Fruit fly (Drosophila melanogaster) whole organism, embryonic: ENCODE measurements around the gene CG43121.

ENCODE experiments used
- Atf-2 ChIP-seq: fragments of 200-800 bp; sonication (Bioruptor generic); optimal IDR thresholded peaks from 2 replicates; lab custom pipeline; 2016; ENCODE audit warnings: missing biosample characterization, missing genetic modification characterization
- Awh ChIP-seq: fragments of 200-800 bp; sonication (Bioruptor generic); IDR thresholded peaks from 2 replicates; pipeline ENCODE4, ENCODE4 v1.3.6; 2022; ENCODE audit warnings: missing biosample characterization, missing genetic modification characterization
- Bdp1 ChIP-seq: fragments of 200-800 bp; sonication (Bioruptor generic); optimal IDR thresholded peaks from 3 replicates; lab custom pipeline; 2016; ENCODE audit warnings: missing biosample characterization, missing genetic modification characterization
- CG10274 ChIP-seq: fragments of 200-800 bp; sonication (Bioruptor generic); optimal IDR thresholded peaks from 3 replicates; lab custom pipeline; 2017; ENCODE audit warnings: missing biosample characterization, mild to moderate bottlenecking, missing genetic modification characterization
- CG10543 ChIP-seq: fragments of 200-800 bp; sonication (Bioruptor generic); optimal IDR thresholded peaks from 3 replicates; lab custom pipeline; 2017; ENCODE audit warnings: missing biosample characterization, mild to moderate bottlenecking, missing genetic modification characterization, moderate library complexity
- CG10654 ChIP-seq: fragments of 200-800 bp; sonication (Bioruptor generic); optimal IDR thresholded peaks from 2 replicates; lab custom pipeline; 2016; ENCODE audit warnings: missing biosample characterization, missing genetic modification characterization
- CG11504 ChIP-seq: fragments of 200-800 bp; sonication (Bioruptor generic); optimal IDR thresholded peaks from 3 replicates; lab custom pipeline; 2019; ENCODE audit warnings: missing biosample characterization, mild to moderate bottlenecking, missing genetic modification characterization, moderate library complexity
- CG12236 ChIP-seq: fragments of 200-800 bp; sonication (Bioruptor generic); optimal IDR thresholded peaks from 2 replicates; lab custom pipeline; 2016; ENCODE audit warnings: missing biosample characterization, missing genetic modification characterization
- CG12942 ChIP-seq: fragments of 200-800 bp; sonication (Bioruptor generic); optimal IDR thresholded peaks from 3 replicates; lab custom pipeline; 2016; ENCODE audit warnings: missing biosample characterization, missing genetic modification characterization
- CG15269 ChIP-seq: fragments of 200-800 bp; sonication (Bioruptor generic); optimal IDR thresholded peaks from 2 replicates; lab custom pipeline; 2018; ENCODE audit warnings: missing biosample characterization, mild to moderate bottlenecking, missing genetic modification characterization, moderate library complexity
- CG15601 ChIP-seq: fragments of 200-800 bp; sonication (Bioruptor generic); optimal IDR thresholded peaks from 3 replicates; lab custom pipeline; 2019; ENCODE audit warnings: missing biosample characterization, mild to moderate bottlenecking, missing genetic modification characterization, moderate library complexity
- CG17361 ChIP-seq: fragments of 200-800 bp; sonication (Bioruptor generic); IDR thresholded peaks from 3 replicates; pipeline ENCODE4 v1.3.6; 2022; ENCODE audit warnings: missing biosample characterization, missing genetic modification characterization
- CG18619 ChIP-seq: fragments of 200-800 bp; sonication (Bioruptor generic); optimal IDR thresholded peaks from 3 replicates; lab custom pipeline; 2017; ENCODE audit warnings: missing biosample characterization, mild to moderate bottlenecking, missing genetic modification characterization
- CG2129 ChIP-seq: fragments of 200-800 bp; sonication (Bioruptor generic); IDR thresholded peaks from 2 replicates; pipeline ENCODE4 v1.3.6; 2022; ENCODE audit warnings: missing biosample characterization, missing genetic modification characterization; ENCODE audit not compliant: partially characterized antibody
- CG2712 ChIP-seq: fragments of 200-800 bp; optimal IDR thresholded peaks from 3 replicates; lab custom pipeline; 2019; ENCODE audit warnings: missing biosample characterization, mild to moderate bottlenecking, missing genetic modification characterization, moderate library complexity
- CG32532 ChIP-seq: fragments of 200-800 bp; sonication (Bioruptor generic); IDR thresholded peaks from 2 replicates; pipeline ENCODE4 v1.3.6; 2022; ENCODE audit warnings: missing biosample characterization, missing genetic modification characterization
- CG33557 ChIP-seq: fragments of 200-800 bp; sonication (Bioruptor generic); optimal IDR thresholded peaks from 2 replicates; lab custom pipeline; 2019; ENCODE audit warnings: missing biosample characterization, mild to moderate bottlenecking, missing genetic modification characterization, moderate library complexity
- CG4424 ChIP-seq: fragments of 200-800 bp; sonication (Bioruptor generic); optimal IDR thresholded peaks from 3 replicates; lab custom pipeline; 2016; ENCODE audit warnings: missing biosample characterization, missing genetic modification characterization
- CG4617 ChIP-seq: fragments of 200-800 bp; sonication (Bioruptor generic); optimal IDR thresholded peaks from 3 replicates; lab custom pipeline; 2016; ENCODE audit warnings: missing biosample characterization, missing genetic modification characterization, borderline replicate concordance
- CG6813 ChIP-seq: fragments of 200-800 bp; sonication (Bioruptor generic); optimal IDR thresholded peaks from 2 replicates; lab custom pipeline; 2017; ENCODE audit warnings: missing biosample characterization, missing genetic modification characterization, mild to moderate bottlenecking, moderate library complexity, missing genetic modification reagents
- CG9876 ChIP-seq: fragments of 200-800 bp; sonication (Bioruptor generic); optimal IDR thresholded peaks from 2 replicates; lab custom pipeline; 2016; ENCODE audit warnings: missing biosample characterization, missing genetic modification characterization
- CTCF ChIP-seq: fragments of 200-800 bp; sonication (Bioruptor generic); optimal IDR thresholded peaks from 2 replicates; lab custom pipeline; 2017; ENCODE audit warnings: missing biosample characterization, mild to moderate bottlenecking, missing genetic modification characterization, moderate library complexity
- CrebB ChIP-seq: fragments of 200-800 bp; sonication (Bioruptor generic); optimal IDR thresholded peaks from 3 replicates; lab custom pipeline; 2018; ENCODE audit warnings: missing biosample characterization, mild to moderate bottlenecking, missing genetic modification characterization
- Fer1 ChIP-seq: fragments of 200-800 bp; sonication (Bioruptor generic); optimal IDR thresholded peaks from 2 replicates; lab custom pipeline; 2017; ENCODE audit warnings: missing biosample characterization, mild to moderate bottlenecking, missing genetic modification characterization
- Fer2 ChIP-seq: fragments of 200-800 bp; sonication (Bioruptor generic); optimal IDR thresholded peaks from 2 replicates; lab custom pipeline; 2018; ENCODE audit warnings: missing biosample characterization, mild to moderate bottlenecking, missing genetic modification characterization, moderate library complexity
- H2.0 ChIP-seq: fragments of 200-800 bp; sonication (Bioruptor generic); IDR thresholded peaks from 2 replicates; pipeline ENCODE4 v1.3.6; 2022; ENCODE audit warnings: missing biosample characterization, missing genetic modification characterization
- MBD-R2 ChIP-seq: fragments of 200-800 bp; sonication (Bioruptor generic); IDR thresholded peaks from 2 replicates; pipeline ENCODE4 v1.3.6; 2022; ENCODE audit warnings: missing biosample characterization, missing genetic modification characterization
- Med ChIP-seq: fragments of 200-800 bp; sonication (Bioruptor generic); peaks from one replicate; lab custom pipeline; 2016; ENCODE audit warnings: missing biosample characterization, missing genetic modification characterization, mild to moderate bottlenecking, inconsistent platforms, moderate library complexity
- Nf-YA ChIP-seq: fragments of 200-800 bp; sonication (Bioruptor generic); IDR thresholded peaks from 2 replicates; pipeline ENCODE4 v1.3.6; 2022; ENCODE audit warnings: missing biosample characterization, missing genetic modification characterization
- Oaz ChIP-seq: fragments of 200-800 bp; sonication (Bioruptor generic); IDR thresholded peaks from 2 replicates; pipeline ENCODE4 v1.3.6; 2022; ENCODE audit warnings: missing biosample characterization, missing genetic modification characterization
- Opbp ChIP-seq: fragments of 200-800 bp; sonication (Bioruptor generic); IDR thresholded peaks from 3 replicates; pipeline ENCODE4 v1.3.6; 2022; ENCODE audit warnings: missing biosample characterization, missing genetic modification characterization; ENCODE audit not compliant: partially characterized antibody
- Ravus ChIP-seq: fragments of 200-800 bp; sonication (Bioruptor generic); IDR thresholded peaks from 2 replicates; pipeline ENCODE4 v1.3.6; 2022; ENCODE audit warnings: missing biosample characterization, missing genetic modification characterization
- Rfx ChIP-seq: fragments of 200-800 bp; sonication (Bioruptor generic); IDR thresholded peaks from 2 replicates; pipeline ENCODE4 v1.3.6; 2022; ENCODE audit warnings: missing biosample characterization, missing genetic modification characterization
- dan ChIP-seq: fragments of 200-800 bp; sonication (Bioruptor generic); IDR thresholded peaks from 2 replicates; pipeline ENCODE4 v1.3.6; 2022; ENCODE audit warnings: missing biosample characterization, missing genetic modification characterization
- dimm ChIP-seq: fragments of 200-800 bp; sonication (Bioruptor generic); IDR thresholded peaks from 2 replicates; pipeline ENCODE4 v1.3.6; 2022; ENCODE audit warnings: missing biosample characterization, missing genetic modification characterization
- fu2 ChIP-seq: fragments of 200-800 bp; sonication (Bioruptor generic); optimal IDR thresholded peaks from 2 replicates; lab custom pipeline; 2016; ENCODE audit warnings: missing biosample characterization, missing genetic modification characterization
- gro ChIP-seq: fragments of 200-800 bp; sonication (Bioruptor generic); optimal IDR thresholded peaks from 2 replicates; lab custom pipeline; 2016; ENCODE audit warnings: missing biosample characterization, missing genetic modification characterization
- gsb ChIP-seq: fragments of 200-800 bp; sonication (Bioruptor generic); IDR thresholded peaks from 2 replicates; pipeline ENCODE4 v1.3.6; 2022; ENCODE audit warnings: missing biosample characterization, missing genetic modification characterization
- insv ChIP-seq, 2 experiments: fragments of 200-800 bp; sonication (Bioruptor generic); optimal IDR thresholded peaks; 3 replicates each; lab custom pipeline; 2016 to 2018; ENCODE audit warnings: missing biosample characterization in 2 of 2, missing genetic modification characterization in 2 of 2
- jigr1 ChIP-seq: fragments of 200-800 bp; sonication (Bioruptor generic); IDR thresholded peaks from 3 replicates; pipeline ENCODE4 v1.3.6; 2022; ENCODE audit warnings: missing biosample characterization, missing genetic modification characterization
- kni ChIP-seq: fragments of 200-800 bp; sonication (Bioruptor generic); optimal IDR thresholded peaks from 3 replicates; lab custom pipeline; 2017; ENCODE audit warnings: mild to moderate bottlenecking, missing biosample characterization, missing genetic modification reagents, missing genetic modification characterization
- knrl ChIP-seq: fragments of 200-800 bp; sonication (Bioruptor generic); IDR thresholded peaks from 3 replicates; pipeline ENCODE4 v1.3.6; 2022; ENCODE audit warnings: missing biosample characterization, missing genetic modification characterization; ENCODE audit not compliant: partially characterized antibody
- mirr ChIP-seq: fragments of 200-800 bp; sonication (Bioruptor generic); optimal IDR thresholded peaks from 3 replicates; lab custom pipeline; 2018; ENCODE audit warnings: missing biosample characterization, mild to moderate bottlenecking, missing genetic modification characterization
- oc ChIP-seq: fragments of 200-800 bp; sonication (Bioruptor generic); optimal IDR thresholded peaks from 2 replicates; lab custom pipeline; 2018; ENCODE audit warnings: missing biosample characterization, mild to moderate bottlenecking, missing genetic modification characterization, moderate library complexity
- pzg ChIP-seq: fragments of 200-800 bp; sonication (Bioruptor generic); optimal IDR thresholded peaks from 3 replicates; lab custom pipeline; 2018; ENCODE audit warnings: missing biosample characterization, mild to moderate bottlenecking, missing genetic modification characterization, moderate library complexity
- ranshi ChIP-seq: fragments of 200-800 bp; sonication (Bioruptor generic); IDR thresholded peaks from 2 replicates; pipeline ENCODE4 v1.3.6; 2022; ENCODE audit warnings: missing biosample characterization, missing genetic modification characterization
- sens ChIP-seq: fragments of 200-800 bp; sonication (Bioruptor generic); peaks from one replicate; lab custom pipeline; 2016; ENCODE audit warnings: missing biosample characterization, missing genetic modification characterization
- sim ChIP-seq: fragments of 200-800 bp; sonication (Bioruptor generic); IDR thresholded peaks from 2 replicates; pipeline ENCODE4 v1.3.6; 2022; ENCODE audit warnings: missing biosample characterization, missing genetic modification characterization
- tll ChIP-seq, 2 experiments: fragments of 200-800 bp in 1 of 2; fragments of >200 bp in 1 of 2; sonication (Bioruptor generic) in 1 of 2; optimal IDR thresholded peaks; 2 replicates each; lab custom pipeline; 2017 to 2019; ENCODE audit warnings: missing biosample characterization in 2 of 2, missing genetic modification characterization in 2 of 2, mild to moderate bottlenecking in 1 of 2, moderate library complexity in 1 of 2
- trem ChIP-seq: fragments of 200-800 bp; optimal IDR thresholded peaks from 3 replicates; lab custom pipeline; 2019; ENCODE audit warnings: missing biosample characterization, mild to moderate bottlenecking, missing genetic modification characterization, moderate library complexity

The CG43121 gene

DNA sequence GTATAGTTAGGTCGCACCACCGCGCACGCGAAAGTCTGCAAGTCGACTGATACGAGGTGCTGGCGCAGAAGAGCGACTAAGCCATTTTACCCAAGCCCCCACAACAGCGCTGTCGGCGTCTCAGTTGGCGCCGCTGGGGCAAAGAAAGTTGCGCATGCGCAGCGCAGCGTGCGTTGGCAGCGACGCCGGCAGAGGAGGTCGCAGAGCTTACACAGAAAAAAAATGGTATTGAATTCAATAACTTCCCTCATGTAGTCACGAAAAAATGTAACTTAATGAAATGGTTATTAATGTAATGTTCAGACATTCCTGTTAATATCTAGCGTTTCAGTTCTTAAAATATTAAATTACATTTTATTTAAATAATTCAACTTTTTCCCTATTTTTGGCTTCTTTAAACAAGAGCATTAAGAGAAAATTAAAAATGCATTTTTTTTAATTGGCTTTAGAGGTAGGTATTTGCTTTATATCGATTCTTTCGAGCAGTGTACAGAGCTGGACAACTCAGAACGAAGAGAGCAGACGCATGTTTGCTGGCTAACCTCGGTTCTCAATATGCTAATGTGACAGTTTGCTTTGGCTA lies 6.0 kb upstream of the CG43121 start, which contains the start of gene CG4914 (continued):
- TF ChIP-seq CG12236 (no peak), H2.0 (GFP tag; lab: Robert Waterston, UW) (peak; percentile 60; the same call in 1 of the 2 replicates), Fer1 (GFP tag; lab: Kevin White, UChicago) (peak; percentile 60), CG10274 (peak; percentile 36), dan (GFP tag; lab: Robert Waterston, UW) (no peak), CTCF (no peak), mirr (GFP tag; lab: Kevin White, UChicago) (no peak), CrebB (peak; percentile 4), Oaz (no peak), oc (peak; percentile 78), CG10543 (GFP tag; lab: Kevin White, UChicago) (no peak), Med (GFP tag; lab: Kevin White, UChicago) (peak; percentile 13), kni (no peak), CG33557 (GFP tag; lab: Kevin White, UChicago) (peak; percentile 88), CG4617 (GFP tag; lab: Kevin White, UChicago) (peak; percentile 32), trem (tag; lab: Kevin White, UChicago) (peak; percentile 80), pzg (GFP tag; lab: Kevin White, UChicago) (no peak), CG12942 (GFP tag; lab: Kevin White, UChicago) (peak; percentile 59), CG2712 (tag; lab: Kevin White, UChicago) (peak; percentile 95), jigr1 (GFP tag; lab: Robert Waterston, UW) (no peak), Awh (peak; percentile 77; the same call in 1 of the 2 replicates), Ravus (GFP tag; lab: Robert Waterston, UW) (no peak), sim (GFP tag; lab: Robert Waterston, UW) (0 out of 2 replicates have a peak, but pooled peaks have one; percentile 12), sens (GFP tag; lab: Kevin White, UChicago) (peak; percentile 92), Bdp1 (GFP tag; lab: Kevin White, UChicago) (no peak), MBD-R2 (GFP tag; lab: Robert Waterston, UW) (peak; percentile 25; the same call in 1 of the 2 replicates), CG6813 (GFP tag; lab: Kevin White, UChicago) (peak; percentile 56), CG9876 (GFP tag; lab: Kevin White, UChicago) (no peak), ranshi (GFP tag; lab: Robert Waterston, UW) (peak; percentile 26; the same call in 1 of the 2 replicates), CG18619 (peak; percentile 76), CG15601 (tag; lab: Kevin White, UChicago) (peak; percentile 90), CG15269 (tag; lab: Kevin White, UChicago) (peak; percentile 76), tll (GFP tag; optimal IDR thresholded peaks at IDR 0.05; lab: Kevin White, UChicago) (no peak), insv (GFP tag; optimal IDR thresholded peaks at IDR 0.05; lab: Kevin White, UChicago) (no peak), CG4424 (GFP tag; lab: Kevin White, UChicago) (peak; percentile 76), knrl (GFP tag; lab: Robert Waterston, UW) (no peak), Atf-2 (GFP tag; lab: Kevin White, UChicago) (no peak), CG11504 (tag; lab: Kevin White, UChicago) (peak; percentile 85), CG32532 (peak; percentile 64), Rfx (GFP tag; lab: Robert Waterston, UW) (peak; percentile 59; the same call in 1 of the 2 replicates), gro (GFP tag; lab: Kevin White, UChicago) (no peak), Fer2 (no peak), CG2129 (GFP tag; lab: Robert Waterston, UW) (no peak), CG10654 (GFP tag; lab: Kevin White, UChicago) (peak; percentile 56), dimm (GFP tag; lab: Robert Waterston, UW) (peak; percentile 40; the same call in 1 of the 2 replicates), fu2 (GFP tag; lab: Kevin White, UChicago) (no peak), Opbp (GFP tag; lab: Robert Waterston, UW) (no peak), CG17361 (GFP tag; lab: Robert Waterston, UW) (peak; percentile 97), Nf-YA (GFP tag; lab: Robert Waterston, UW) (0 out of 2 replicates have a peak, but pooled peaks have one; percentile 32), gsb (GFP tag; lab: Robert Waterston, UW) (no peak)
